Fruit fly (Drosophila melanogaster): Measurements from ENCODE around the gene Zcchc7.

dm6 chr3L:16886179-16886930 lies 41.2 kb downstream of the Zcchc7 start:
- TF ChIP-seq Myc (optimal IDR thresholded peaks at IDR 0.05) (no peak), ttk (optimal IDR thresholded peaks at IDR 0.05) (no peak), psq (optimal IDR thresholded peaks at IDR 0.05) (no peak)

Data from Kc167 (cell line).